Worm (Caenorhabditis elegans) whole organism, L1 larva: ENCODE results near the gene mop-25.1.

ENCODE experiments used
- C34B4.2 ChIP-seq: sonication (generic microtip); optimal IDR thresholded peaks from 2 replicates; lab custom pipeline; 2017; ENCODE audit warnings: mild to moderate bottlenecking, missing genetic modification characterization, missing compliant biosample characterization
- aly-2 ChIP-seq: fragments of 150-350 bp; optimal IDR thresholded peaks from 2 replicates; lab custom pipeline; 2014; ENCODE audit warnings: missing biosample characterization, missing genetic modification characterization
- blmp-1 ChIP-seq: fragments of 150-350 bp; optimal IDR thresholded peaks from 2 replicates; lab custom pipeline; 2014; ENCODE audit warnings: missing biosample characterization, missing genetic modification characterization
- ceh-63 ChIP-seq: fragments of 200-800 bp; sonication (Bioruptor generic); optimal IDR thresholded peaks from 2 replicates; lab custom pipeline; 2018; ENCODE audit warnings: mild to moderate bottlenecking, missing genetic modification characterization, missing compliant biosample characterization
- dsc-1 ChIP-seq: sonication (generic microtip); optimal IDR thresholded peaks from 2 replicates; lab custom pipeline; 2016; ENCODE audit warnings: mild to moderate bottlenecking, missing genetic modification characterization, missing compliant biosample characterization
- efl-1 ChIP-seq, 4 experiments: fragments of 150-350 bp; optimal IDR thresholded peaks in 3 of 4; peaks in 1 of 4; 1 replicate in 1 of 4; 2 replicates in 3 of 4; lab custom pipeline; 2014; ENCODE audit warnings: missing biosample characterization in 2 of 4, missing genetic modification characterization in 2 of 4, missing genetic modification reagents in 2 of 4
- egl-27 ChIP-seq, 2 experiments: fragments of 150-350 bp in 1 of 2; sonication (generic microtip); optimal IDR thresholded peaks; 3 replicates each; lab custom pipeline; 2017 to 2018; ENCODE audit warnings: missing biosample characterization in 2 of 2, missing genetic modification characterization in 2 of 2, missing genetic modification reagents in 2 of 2
- elt-2 ChIP-seq: sonication (generic microtip); optimal IDR thresholded peaks from 2 replicates; lab custom pipeline; 2016; ENCODE audit warnings: missing genetic modification characterization, mild to moderate bottlenecking, inconsistent platforms, missing compliant biosample characterization, missing genetic modification reagents
- elt-3 ChIP-seq, 6 experiments: fragments of 150-350 bp in 1 of 6; sonication (generic microtip); optimal IDR thresholded peaks; 2 replicates each; lab custom pipeline; 2017 to 2018; ENCODE audit warnings: missing biosample characterization in 6 of 6, missing genetic modification characterization in 6 of 6, inconsistent platforms in 1 of 6
- ets-5 ChIP-seq: fragments of 200-800 bp; sonication (Bioruptor generic); IDR thresholded peaks from 2 replicates; pipeline ENCODE4 v1.3.6; 2022; ENCODE audit warnings: missing genetic modification characterization, missing compliant biosample characterization
- fos-1 ChIP-seq: fragments of 150-350 bp; optimal IDR thresholded peaks from 2 replicates; lab custom pipeline; 2014; ENCODE audit warnings: missing biosample characterization, missing genetic modification characterization
- grh-1 ChIP-seq: fragments of 200-800 bp; sonication (Bioruptor generic); IDR thresholded peaks from 2 replicates; pipeline ENCODE4 v1.3.6; 2022; ENCODE audit warnings: missing genetic modification reagents, missing genetic modification characterization, missing compliant biosample characterization
- hlh-17 ChIP-seq: fragments of 200-800 bp; sonication (Bioruptor generic); optimal IDR thresholded peaks from 2 replicates; lab custom pipeline; 2018; ENCODE audit warnings: missing genetic modification characterization, mild to moderate bottlenecking, missing compliant biosample characterization, moderate library complexity, borderline replicate concordance
- hlh-4 ChIP-seq: sonication (generic microtip); optimal IDR thresholded peaks from 2 replicates; lab custom pipeline; 2016; ENCODE audit warnings: mild to moderate bottlenecking, missing genetic modification characterization, missing compliant biosample characterization
- hpl-2 ChIP-seq: fragments of 150-350 bp; optimal IDR thresholded peaks from 2 replicates; lab custom pipeline; 2014; ENCODE audit warnings: missing biosample characterization, missing genetic modification reagents, missing genetic modification characterization
- lin-13 ChIP-seq: fragments of 150-350 bp; optimal IDR thresholded peaks from 2 replicates; lab custom pipeline; 2014; ENCODE audit warnings: missing biosample characterization, missing genetic modification reagents, missing genetic modification characterization
- lin-14 ChIP-seq: fragments of 200-800 bp; sonication (Bioruptor generic); optimal IDR thresholded peaks from 2 replicates; lab custom pipeline; 2018; ENCODE audit warnings: mild to moderate bottlenecking, missing genetic modification characterization, moderate library complexity, missing compliant biosample characterization
- lin-15B ChIP-seq: fragments of 150-350 bp; sonication (generic microtip); optimal IDR thresholded peaks from 3 replicates; lab custom pipeline; 2014; ENCODE audit warnings: missing biosample characterization, missing genetic modification characterization
- lin-35 ChIP-seq, 2 experiments: fragments of 150-350 bp; optimal IDR thresholded peaks; 2 replicates each; lab custom pipeline; 2014; ENCODE audit warnings: missing biosample characterization in 2 of 2, missing genetic modification characterization in 2 of 2, missing genetic modification reagents in 2 of 2
- lin-39 ChIP-seq: fragments of 150-350 bp; optimal IDR thresholded peaks from 2 replicates; lab custom pipeline; 2014; ENCODE audit warnings: missing biosample characterization, missing genetic modification reagents, missing genetic modification characterization
- lir-3 ChIP-seq: sonication (generic microtip); optimal IDR thresholded peaks from 2 replicates; lab custom pipeline; 2016; ENCODE audit warnings: mild to moderate bottlenecking, missing genetic modification characterization, moderate library complexity, missing compliant biosample characterization; ENCODE audit not compliant: poor library complexity
- mdl-1 ChIP-seq, 2 experiments: fragments of 150-350 bp; optimal IDR thresholded peaks; 2 replicates each; lab custom pipeline; 2014 to 2017; ENCODE audit warnings: missing biosample characterization in 2 of 2, missing genetic modification characterization in 2 of 2, inconsistent platforms in 1 of 2
- mep-1 ChIP-seq: fragments of 150-350 bp; optimal IDR thresholded peaks from 2 replicates; lab custom pipeline; 2014; ENCODE audit warnings: missing biosample characterization, missing genetic modification characterization
- nhr-12 ChIP-seq: sonication (generic microtip); optimal IDR thresholded peaks from 2 replicates; lab custom pipeline; 2017; ENCODE audit warnings: missing biosample characterization, missing genetic modification characterization
- nhr-20 ChIP-seq: sonication (generic microtip); optimal IDR thresholded peaks from 2 replicates; lab custom pipeline; 2016; ENCODE audit warnings: mild to moderate bottlenecking, missing genetic modification characterization, missing compliant biosample characterization
- nhr-47 ChIP-seq: sonication (generic microtip); optimal IDR thresholded peaks from 2 replicates; lab custom pipeline; 2016; ENCODE audit warnings: mild to moderate bottlenecking, missing genetic modification characterization, moderate library complexity, missing compliant biosample characterization
- nhr-71 ChIP-seq: sonication (generic microtip); optimal IDR thresholded peaks from 2 replicates; lab custom pipeline; 2016; ENCODE audit warnings: mild to moderate bottlenecking, missing genetic modification characterization, moderate library complexity, missing compliant biosample characterization
- nhr-90 ChIP-seq: sonication (generic microtip); optimal IDR thresholded peaks from 2 replicates; lab custom pipeline; 2016; ENCODE audit warnings: mild to moderate bottlenecking, missing genetic modification characterization, missing compliant biosample characterization; ENCODE audit not compliant: poor library complexity
- rnt-1 ChIP-seq: sonication (generic microtip); optimal IDR thresholded peaks from 2 replicates; lab custom pipeline; 2016; ENCODE audit warnings: mild to moderate bottlenecking, missing genetic modification characterization, moderate library complexity, missing compliant biosample characterization
- skn-1 ChIP-seq: fragments of 150-350 bp; optimal IDR thresholded peaks from 2 replicates; lab custom pipeline; 2014; ENCODE audit warnings: missing biosample characterization, missing genetic modification characterization
- snpc-4 ChIP-seq: fragments of 150-350 bp; optimal IDR thresholded peaks from 2 replicates; lab custom pipeline; 2014; ENCODE audit warnings: missing biosample characterization, missing genetic modification characterization
- tbx-2 ChIP-seq: sonication (generic microtip); optimal IDR thresholded peaks from 2 replicates; lab custom pipeline; 2016; ENCODE audit warnings: missing genetic modification characterization, missing compliant biosample characterization
- tlp-1 ChIP-seq: fragments of 150-350 bp; optimal IDR thresholded peaks from 2 replicates; lab custom pipeline; 2014; ENCODE audit warnings: missing biosample characterization, missing genetic modification characterization
- unc-130 ChIP-seq: fragments of 150-350 bp; optimal IDR thresholded peaks from 2 replicates; lab custom pipeline; 2017; ENCODE audit warnings: missing biosample characterization, missing genetic modification characterization, inconsistent platforms
- unc-98 ChIP-seq: fragments of 200-800 bp; sonication (Bioruptor generic); IDR thresholded peaks from 2 replicates; pipeline ENCODE4 v1.3.6; 2022; ENCODE audit warnings: missing genetic modification characterization, missing compliant biosample characterization
- zip-4 ChIP-seq: fragments of 200-800 bp; sonication (Bioruptor generic); optimal IDR thresholded peaks from 2 replicates; lab custom pipeline; 2018; ENCODE audit warnings: mild to moderate bottlenecking, missing genetic modification characterization, moderate library complexity, missing compliant biosample characterization
- ztf-4 ChIP-seq: fragments of 150-350 bp; optimal IDR thresholded peaks from 2 replicates; lab custom pipeline; 2014; ENCODE audit warnings: missing biosample characterization, missing genetic modification characterization

The mop-25.1 gene

ce11 chrX:4017576-4018309 is 5.7 kb downstream of the mop-25.1 start:
- TF ChIP-seq lin-14 (GFP tag; lab: Kevin White, UChicago) (peak; percentile 78), efl-1 (optimal IDR thresholded peaks at IDR 0.05; lab: Kevin White, UChicago) (no peak), efl-1 (GFP tag; optimal IDR thresholded peaks at IDR 0.05 in 1 of 2; lab: Kevin White, UChicago) (peak in 1 of 2 experiments; percentile 51), nhr-12 (tag; lab: Kevin White, UChicago) (no peak), tbx-2 (tag; lab: Kevin White, UChicago) (no peak)

- TF ChIP-seq efl-1 (optimal IDR thresholded peaks at IDR 0.05; lab: Kevin White, UChicago) (no peak), efl-1 (GFP tag; optimal IDR thresholded peaks at IDR 0.05 in 1 of 2; lab: Kevin White, UChicago) (peak in 1 of 2 experiments; percentile 51), mep-1 (peak; percentile 15), nhr-90 (tag; lab: Kevin White, UChicago) (peak; percentile 13), snpc-4 (tag; lab: Kevin White, UChicago) (no peak), lin-35 (GFP tag; optimal IDR thresholded peaks at IDR 0.05; lab: Kevin White, UChicago) (peak in 1 of 2 experiments; percentile 54), unc-130 (tag; lab: Kevin White, UChicago) (no peak), dsc-1 (tag; lab: Kevin White, UChicago) (peak; percentile 28), hlh-17 (no peak), elt-3 (tag; optimal IDR thresholded peaks at IDR 0.05; lab: Kevin White, UChicago) (peak in 1 of 6 experiments; percentile 37), lir-3 (tag; lab: Kevin White, UChicago) (no peak), aly-2 (no peak), blmp-1 (peak; percentile 72), elt-2 (tag; lab: Kevin White, UChicago) (peak; percentile 48), mdl-1 (tag; optimal IDR thresholded peaks at IDR 0.05; lab: Kevin White, UChicago) (no peak), unc-98 (GFP tag; lab: Robert Waterston, UW) (no peak), grh-1 (GFP tag; lab: Robert Waterston, UW) (no peak), nhr-71 (tag; lab: Kevin White, UChicago) (peak; percentile 35), nhr-20 (tag; lab: Kevin White, UChicago) (peak; percentile 24), lin-14 (GFP tag; lab: Kevin White, UChicago) (peak; percentile 47), nhr-47 (tag; lab: Kevin White, UChicago) (no peak), hpl-2 (GFP tag; lab: Kevin White, UChicago) (no peak), lin-39 (no peak), rnt-1 (peak; percentile 10)
These were observed 6.7 kb downstream of the mop-25.1 start for ce11 chrX:4018566-4019182.

ce11 chrX:4021967-4022366 is 9.9 kb downstream of the mop-25.1 start, which contains the start of gene acr-10:
acr-10 (plus strand) TSS chrX:4022267.
- TF ChIP-seq hlh-4 (tag; lab: Kevin White, UChicago) (no peak), mep-1 (no peak), tlp-1 (tag; lab: Kevin White, UChicago) (no peak), C34B4.2 (no peak), fos-1 (tag; lab: Kevin White, UChicago) (no peak), lin-15B (no peak), ets-5 (GFP tag; lab: Robert Waterston, UW) (no peak), ceh-63 (GFP tag; lab: Kevin White, UChicago) (no peak), skn-1 (no peak), zip-4 (GFP tag; lab: Kevin White, UChicago) (no peak), lin-13 (GFP tag; lab: Kevin White, UChicago) (no peak), egl-27 (tag; optimal IDR thresholded peaks at IDR 0.05; lab: Kevin White, UChicago) (no peak), ztf-4 (tag; lab: Kevin White, UChicago) (no peak), nhr-71 (tag; lab: Kevin White, UChicago) (no peak)
- TF ChIP-seq, all 84 proteins: peak for 0
